Worm (Caenorhabditis elegans) whole organism, L3 larva: ENCODE measurements around the gene dpy-8.

Experiments
- R02D3.7 ChIP-seq: fragments of 150-350 bp; optimal IDR thresholded peaks from 2 replicates; lab custom pipeline; 2014; ENCODE audit warnings: missing biosample characterization, missing genetic modification characterization
- ZK546.5 ChIP-seq: sonication (generic microtip); optimal IDR thresholded peaks from 2 replicates; lab custom pipeline; 2017; ENCODE audit warnings: missing biosample characterization, missing genetic modification characterization
- aly-2 ChIP-seq: fragments of 150-350 bp; optimal IDR thresholded peaks from 2 replicates; lab custom pipeline; 2014; ENCODE audit warnings: missing biosample characterization, missing genetic modification characterization
- ama-1 ChIP-seq: fragments of 150-350 bp; optimal IDR thresholded peaks from 2 replicates; lab custom pipeline; 2018
- ceh-28 ChIP-seq: fragments of 150-350 bp; optimal IDR thresholded peaks from 2 replicates; lab custom pipeline; 2014; ENCODE audit warnings: missing biosample characterization, missing genetic modification reagents, missing genetic modification characterization
- ceh-82 ChIP-seq: fragments of 150-350 bp; optimal IDR thresholded peaks from 2 replicates; lab custom pipeline; 2014; ENCODE audit warnings: missing biosample characterization, missing genetic modification characterization
- ceh-9 ChIP-seq: sonication (generic microtip); optimal IDR thresholded peaks from 2 replicates; lab custom pipeline; 2018; ENCODE audit warnings: missing biosample characterization, missing genetic modification characterization
- daf-12 ChIP-seq: fragments of 150-350 bp; optimal IDR thresholded peaks from 2 replicates; lab custom pipeline; 2014; ENCODE audit warnings: missing biosample characterization, missing genetic modification reagents, missing genetic modification characterization
- egl-27 ChIP-seq: sonication (generic microtip); optimal IDR thresholded peaks from 4 replicates; lab custom pipeline; 2017; ENCODE audit warnings: missing biosample characterization, missing genetic modification reagents, missing genetic modification characterization
- egl-5 ChIP-seq: fragments of 150-350 bp; optimal IDR thresholded peaks from 2 replicates; lab custom pipeline; 2017; ENCODE audit warnings: missing biosample characterization, missing genetic modification reagents, missing genetic modification characterization, inconsistent platforms
- elt-1 ChIP-seq: fragments of 150-350 bp; optimal IDR thresholded peaks from 2 replicates; lab custom pipeline; 2014; ENCODE audit warnings: missing biosample characterization, missing genetic modification characterization
- elt-2 ChIP-seq: sonication (generic microtip); optimal IDR thresholded peaks from 2 replicates; lab custom pipeline; 2016; ENCODE audit warnings: missing genetic modification reagents, mild to moderate bottlenecking, missing genetic modification characterization, missing compliant biosample characterization
- elt-3 ChIP-seq, 3 experiments: fragments of 150-350 bp in 1 of 3; sonication (generic microtip) in 2 of 3; optimal IDR thresholded peaks; 2 replicates in 2 of 3; 4 replicates in 1 of 3; lab custom pipeline; 2014 to 2017; ENCODE audit warnings: missing biosample characterization in 3 of 3, missing genetic modification characterization in 3 of 3
- eor-1 ChIP-seq, 2 experiments: fragments of 150-350 bp; optimal IDR thresholded peaks; 2 replicates each; lab custom pipeline; 2014 to 2018; ENCODE audit warnings: missing biosample characterization in 2 of 2, missing genetic modification characterization in 2 of 2
- fkh-10 ChIP-seq: sonication (generic microtip); optimal IDR thresholded peaks from 2 replicates; lab custom pipeline; 2017; ENCODE audit warnings: missing biosample characterization, missing genetic modification reagents, missing genetic modification characterization
- fkh-2 ChIP-seq: fragments of 150-350 bp; optimal IDR thresholded peaks from 2 replicates; lab custom pipeline; 2014; ENCODE audit warnings: missing biosample characterization, missing genetic modification reagents, missing genetic modification characterization
- hmg-11 ChIP-seq: sonication (generic microtip); optimal IDR thresholded peaks from 2 replicates; lab custom pipeline; 2016; ENCODE audit warnings: missing genetic modification characterization, missing compliant biosample characterization
- jun-1 ChIP-seq: fragments of 150-350 bp; optimal IDR thresholded peaks from 2 replicates; lab custom pipeline; 2014; ENCODE audit warnings: missing biosample characterization, missing genetic modification reagents, missing genetic modification characterization
- lin-15B ChIP-seq: fragments of 150-350 bp; optimal IDR thresholded peaks from 2 replicates; lab custom pipeline; 2014; ENCODE audit warnings: missing biosample characterization, missing genetic modification characterization
- lsy-12 ChIP-seq: sonication (generic microtip); optimal IDR thresholded peaks from 2 replicates; lab custom pipeline; 2016; ENCODE audit warnings: mild to moderate bottlenecking, missing genetic modification characterization, missing compliant biosample characterization
- mdl-1 ChIP-seq: fragments of 150-350 bp; optimal IDR thresholded peaks from 2 replicates; lab custom pipeline; 2014; ENCODE audit warnings: missing biosample characterization, missing genetic modification characterization
- mml-1 ChIP-seq: fragments of 150-350 bp; sonication (generic microtip); optimal IDR thresholded peaks from 3 replicates; lab custom pipeline; 2014; ENCODE audit warnings: missing biosample characterization, missing genetic modification characterization
- nfya-1 ChIP-seq: sonication (generic microtip); optimal IDR thresholded peaks from 2 replicates; lab custom pipeline; 2017; ENCODE audit warnings: missing genetic modification characterization, mild to moderate bottlenecking, missing compliant biosample characterization, antibody characterized with exemption, moderate library complexity; ENCODE audit not compliant: insufficient read depth
- nhr-11 ChIP-seq: fragments of 150-350 bp; optimal IDR thresholded peaks from 2 replicates; lab custom pipeline; 2014; ENCODE audit warnings: missing biosample characterization, missing genetic modification characterization
- nhr-12 ChIP-seq: fragments of 150-350 bp; optimal IDR thresholded peaks from 2 replicates; lab custom pipeline; 2014; ENCODE audit warnings: missing biosample characterization, missing genetic modification characterization
- nhr-28 ChIP-seq: fragments of 150-350 bp; optimal IDR thresholded peaks from 2 replicates; lab custom pipeline; 2014; ENCODE audit warnings: missing biosample characterization, missing genetic modification characterization
- nhr-43 ChIP-seq: sonication (generic microtip); optimal IDR thresholded peaks from 2 replicates; lab custom pipeline; 2016; ENCODE audit warnings: mild to moderate bottlenecking, missing genetic modification characterization, missing compliant biosample characterization; ENCODE audit not compliant: poor library complexity, severe bottlenecking
- nhr-67 ChIP-seq: fragments of 150-350 bp; optimal IDR thresholded peaks from 2 replicates; lab custom pipeline; 2014; ENCODE audit warnings: missing biosample characterization, missing genetic modification characterization
- nhr-76 ChIP-seq: fragments of 150-350 bp; sonication (generic microtip); optimal IDR thresholded peaks from 5 replicates; lab custom pipeline; 2014; ENCODE audit warnings: missing biosample characterization, missing genetic modification characterization
- pqm-1 ChIP-seq: fragments of 150-350 bp; optimal IDR thresholded peaks from 2 replicates; lab custom pipeline; 2017; ENCODE audit warnings: missing biosample characterization, missing genetic modification characterization, inconsistent platforms
- sea-2 ChIP-seq: fragments of 150-350 bp; sonication (generic microtip); optimal IDR thresholded peaks from 4 replicates; lab custom pipeline; 2014; ENCODE audit warnings: missing biosample characterization, missing genetic modification reagents, missing genetic modification characterization
- skn-1 ChIP-seq: fragments of 150-350 bp; optimal IDR thresholded peaks from 2 replicates; lab custom pipeline; 2014; ENCODE audit warnings: missing biosample characterization, missing genetic modification characterization
- snpc-4 ChIP-seq: fragments of 150-350 bp; optimal IDR thresholded peaks from 2 replicates; lab custom pipeline; 2014; ENCODE audit warnings: missing biosample characterization, missing genetic modification characterization
- tbx-2 ChIP-seq: sonication (generic microtip); optimal IDR thresholded peaks from 2 replicates; lab custom pipeline; 2016; ENCODE audit warnings: mild to moderate bottlenecking, missing genetic modification characterization, missing compliant biosample characterization
- unc-39 ChIP-seq: sonication (generic microtip); optimal IDR thresholded peaks from 4 replicates; lab custom pipeline; 2017; ENCODE audit warnings: missing biosample characterization, missing genetic modification characterization
- unc-62 ChIP-seq: fragments of 150-350 bp; sonication (generic microtip); optimal IDR thresholded peaks from 4 replicates; lab custom pipeline; 2014; ENCODE audit warnings: missing biosample characterization, missing genetic modification reagents, missing genetic modification characterization
- zag-1 ChIP-seq: fragments of 150-350 bp; optimal IDR thresholded peaks from 2 replicates; lab custom pipeline; 2014; ENCODE audit warnings: missing biosample characterization, missing genetic modification characterization
- ztf-4 ChIP-seq: fragments of 150-350 bp; optimal IDR thresholded peaks from 2 replicates; lab custom pipeline; 2014; ENCODE audit warnings: missing biosample characterization, missing genetic modification characterization

The dpy-8 gene

DNA sequence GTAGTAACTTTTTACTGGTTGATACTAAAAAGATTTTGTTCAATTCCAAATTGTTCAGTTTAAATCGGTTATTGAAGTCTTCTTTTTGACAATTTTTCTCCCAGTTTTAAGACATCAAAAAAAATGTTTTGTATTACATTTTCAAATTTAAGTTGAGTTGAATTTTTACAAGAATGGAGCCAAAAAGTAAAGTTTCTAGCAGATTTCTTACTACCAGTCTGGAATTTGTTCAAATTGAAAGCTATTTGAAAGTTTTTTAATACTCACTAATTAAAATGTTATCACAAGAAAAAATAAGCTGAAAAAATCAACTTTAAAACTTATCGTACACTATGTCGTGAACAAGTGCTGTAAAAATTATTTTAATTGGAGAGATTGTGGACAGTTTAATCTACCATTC, 39.8 kb upstream of the dpy-8 start:
- TF ChIP-seq fkh-10 (GFP tag; lab: Kevin White, UChicago), result no peak
- TF ChIP-seq ztf-4, result no peak
- no peak for TF ChIP-seq unc-62
- no peak for TF ChIP-seq R02D3.7 (tag; lab: Kevin White, UChicago)
- no peak for TF ChIP-seq ZK546.5 (tag; lab: Kevin White, UChicago)
- TF ChIP-seq nhr-12 (tag; lab: Kevin White, UChicago), result no peak
- no peak for TF ChIP-seq nfya-1 (tag; lab: Kevin White, UChicago)
- TF ChIP-seq nhr-28 (tag; lab: Kevin White, UChicago), result no peak

DNA sequence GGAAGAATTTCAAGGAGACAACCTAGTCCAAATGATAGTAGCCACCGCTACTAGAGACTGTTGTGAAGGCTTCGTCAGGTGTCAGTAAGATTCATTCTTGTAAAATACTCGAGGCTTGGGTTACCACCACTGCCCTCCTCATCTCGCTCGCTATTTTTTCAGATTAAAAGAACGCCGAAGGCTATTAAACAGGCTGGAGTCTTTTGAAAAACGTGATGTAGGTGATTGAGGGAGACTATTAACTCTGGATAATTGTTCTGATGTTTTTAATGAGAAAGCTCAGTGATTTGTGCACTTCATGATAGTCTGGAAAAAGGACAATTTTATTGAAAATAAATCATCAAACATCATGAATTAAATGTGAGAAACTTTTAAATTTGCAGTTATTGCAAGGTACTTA, 38.7 kb upstream of the dpy-8 start, which contains the start of gene zig-6:
zig-6 (minus strand) TSS at position 101 of the 400 bp plus-strand sequence.
- no peak for TF ChIP-seq ceh-9
- TF ChIP-seq egl-5, result peak; percentile 75
- no peak for TF ChIP-seq unc-39 (tag; lab: Kevin White, UChicago)

DNA sequence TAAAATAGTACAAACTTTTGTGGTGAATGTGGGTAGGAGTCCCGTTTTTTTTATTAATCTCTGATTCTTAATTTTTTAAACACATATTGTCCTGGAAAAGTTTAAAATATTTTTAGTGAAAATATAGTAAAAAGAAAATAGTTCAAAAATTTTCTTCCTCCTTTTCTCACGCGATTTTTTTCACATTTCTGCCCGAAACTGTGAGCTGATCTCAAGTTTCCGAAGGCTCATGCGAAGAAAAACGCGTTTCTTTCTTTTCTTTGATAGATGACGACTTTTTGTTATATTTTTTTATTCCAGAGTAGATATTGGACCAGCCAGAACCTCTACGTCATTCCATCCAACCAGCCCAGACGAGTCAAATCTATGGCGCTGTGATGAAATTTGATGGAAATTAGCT, 33.7 kb upstream of the dpy-8 start, which contains the start of gene T03G11.9:
T03G11.9 (plus strand) TSS at position 301 of the 400 bp plus-strand sequence.
- TF ChIP-seq unc-39 (tag; lab: Kevin White, UChicago) (no peak), lin-15B (no peak), nhr-76 (tag; lab: Kevin White, UChicago) (no peak), eor-1 (tag; optimal IDR thresholded peaks at IDR 0.05; lab: Kevin White, UChicago) (no peak), nhr-67 (no peak), sea-2 (GFP tag; lab: Kevin White, UChicago) (no peak), R02D3.7 (tag; lab: Kevin White, UChicago) (no peak), unc-62 (no peak), lsy-12 (tag; lab: Kevin White, UChicago) (no peak)

DNA sequence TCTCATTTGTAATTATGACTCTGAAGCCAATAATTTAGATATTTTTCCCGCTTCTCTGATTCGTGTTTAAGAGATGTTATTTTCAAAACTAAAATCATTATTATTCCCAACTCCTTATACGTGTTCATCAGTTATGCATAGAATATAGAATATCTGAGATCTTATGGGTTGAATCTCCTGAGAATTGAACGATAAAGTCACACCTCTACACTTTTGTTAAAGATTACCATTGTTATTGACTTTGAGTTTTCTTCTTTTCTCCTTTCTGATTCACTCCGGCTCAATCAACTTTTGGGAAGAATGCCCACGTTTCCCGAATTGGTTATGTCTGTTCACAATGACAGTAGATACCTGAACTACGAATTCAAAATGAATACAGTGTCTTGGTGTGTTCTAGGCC, 29.6 kb upstream of the dpy-8 start, which contains the start of gene sru-48:
sru-48 (plus strand) TSS at position 301 of the 400 bp plus-strand sequence.
- TF ChIP-seq unc-39 (tag; lab: Kevin White, UChicago) (no peak), elt-1 (no peak), elt-2 (tag; lab: Kevin White, UChicago) (no peak), aly-2 (tag; lab: Kevin White, UChicago) (no peak), mdl-1 (tag; lab: Kevin White, UChicago) (no peak), snpc-4 (no peak), mml-1 (no peak), skn-1 (tag; lab: Kevin White, UChicago) (no peak), nfya-1 (tag; lab: Kevin White, UChicago) (no peak), daf-12 (no peak), sea-2 (GFP tag; lab: Kevin White, UChicago) (no peak), ceh-82 (tag; lab: Kevin White, UChicago) (no peak)

DNA sequence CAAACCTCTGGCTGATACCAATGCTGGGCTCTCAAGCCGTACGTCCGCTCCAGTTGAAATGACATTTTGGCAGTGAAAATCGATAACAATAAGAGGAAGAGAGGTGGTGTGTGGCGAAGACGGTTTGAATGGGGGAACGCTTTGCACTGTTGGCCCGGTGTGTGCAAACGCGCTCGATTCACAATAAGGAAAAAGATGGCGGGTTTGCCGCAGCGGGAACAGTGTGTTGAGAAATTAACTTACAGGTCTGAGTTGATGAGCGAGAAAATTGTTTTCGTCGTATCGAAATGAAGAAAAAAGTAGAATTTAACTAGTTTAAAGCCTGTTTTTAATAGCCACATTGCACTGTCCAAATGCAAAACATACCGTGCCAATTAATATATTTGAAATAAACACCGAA, 28.8 kb upstream of the dpy-8 start, which contains the start of gene metl-9:
metl-9 (minus strand) TSS at position 101 of the 400 bp plus-strand sequence.
- TF ChIP-seq egl-5, result no peak
- TF ChIP-seq tbx-2 (tag; lab: Kevin White, UChicago), result no peak
- TF ChIP-seq ceh-9, result no peak
- no peak for TF ChIP-seq ZK546.5 (tag; lab: Kevin White, UChicago)
- TF ChIP-seq unc-62, result no peak
- no peak for TF ChIP-seq unc-39 (tag; lab: Kevin White, UChicago)
- TF ChIP-seq nhr-76 (tag; lab: Kevin White, UChicago), result no peak
- TF ChIP-seq elt-2 (tag; lab: Kevin White, UChicago), result no peak
- no peak for TF ChIP-seq mdl-1 (tag; lab: Kevin White, UChicago)
- no peak for TF ChIP-seq egl-27 (tag; lab: Kevin White, UChicago)
- TF ChIP-seq daf-12, result no peak

DNA sequence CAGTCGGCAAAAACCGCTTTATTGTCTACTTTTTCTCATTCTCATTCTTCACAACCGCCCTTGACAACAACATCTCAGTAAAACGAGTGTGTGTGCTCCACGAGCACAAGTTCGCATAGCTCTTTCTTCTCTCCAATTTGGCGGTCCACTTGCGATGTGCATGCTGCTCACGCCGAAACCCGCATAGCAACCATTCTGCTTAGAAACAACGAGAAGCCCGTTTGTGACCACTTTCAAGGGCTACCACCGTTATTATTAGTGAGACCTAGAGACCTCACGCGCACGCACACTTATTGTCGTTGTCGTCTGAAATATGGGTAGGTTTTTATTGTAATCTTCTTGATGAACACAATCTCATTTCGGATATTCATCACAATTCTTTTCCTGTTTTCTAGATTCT, 24.0 kb upstream of the dpy-8 start, which contains the start of gene zchc-1A:
zchc-1A (plus strand) TSS at position 114 of the 400 bp plus-strand sequence.
- no peak for TF ChIP-seq elt-3 (tag; optimal IDR thresholded peaks at IDR 0.05; lab: Kevin White, UChicago)
- no peak for TF ChIP-seq lin-15B

DNA sequence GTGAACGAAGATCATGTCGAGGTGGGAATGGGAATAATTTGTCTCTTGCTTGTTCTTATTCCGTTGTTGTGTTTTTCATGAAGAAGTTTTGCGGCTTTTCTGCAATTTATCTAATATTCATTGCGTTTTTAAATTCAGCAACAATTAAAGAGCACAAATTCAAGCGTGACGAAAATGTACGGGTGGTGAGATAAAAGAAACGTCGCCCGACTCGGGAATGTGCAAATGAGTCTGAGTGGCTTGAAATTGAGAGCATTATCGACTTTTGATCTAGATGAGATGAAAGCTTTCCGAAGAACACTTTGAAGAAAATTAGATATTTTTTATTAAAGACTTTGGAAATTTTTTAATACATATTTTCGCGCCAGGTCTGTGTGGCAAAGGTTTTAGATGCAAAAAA, 20.8 kb upstream of the dpy-8 start, which contains the start of gene T03G11.10:
T03G11.10 (minus strand) TSS at position 101 of the 400 bp plus-strand sequence.
- no peak for TF ChIP-seq nfya-1 (tag; lab: Kevin White, UChicago)
- no peak for TF ChIP-seq elt-2 (tag; lab: Kevin White, UChicago)
- no peak for TF ChIP-seq nhr-11 (tag; lab: Kevin White, UChicago)
- no peak for TF ChIP-seq ceh-28 (tag; lab: Kevin White, UChicago)
- no peak for TF ChIP-seq egl-27 (tag; lab: Kevin White, UChicago)
- TF ChIP-seq fkh-10 (GFP tag; lab: Kevin White, UChicago), result no peak
- no peak for TF ChIP-seq pqm-1 (tag; lab: Kevin White, UChicago)
- TF ChIP-seq unc-62, result no peak
- TF ChIP-seq hmg-11, result no peak
- TF ChIP-seq ama-1 (lab: Kevin White, UChicago), result no peak
- no peak for TF ChIP-seq unc-39 (tag; lab: Kevin White, UChicago)
- no peak for TF ChIP-seq nhr-43
- TF ChIP-seq fkh-2 (tag; lab: Kevin White, UChicago), result no peak
- TF ChIP-seq jun-1 (tag; lab: Kevin White, UChicago), result no peak
- no peak for TF ChIP-seq nhr-67
- no peak for TF ChIP-seq zag-1 (tag; lab: Kevin White, UChicago)
- TF ChIP-seq aly-2 (tag; lab: Kevin White, UChicago), result no peak
